Worm (Caenorhabditis elegans) whole organism, L3 larva: ENCODE data around the gene Y38C1BA.1.

ENCODE experiments used
- R02D3.7 ChIP-seq: fragments of 150-350 bp; optimal IDR thresholded peaks from 2 replicates; lab custom pipeline; 2014; ENCODE audit warnings: missing biosample characterization, missing genetic modification characterization
- ZK546.5 ChIP-seq: sonication (generic microtip); optimal IDR thresholded peaks from 2 replicates; lab custom pipeline; 2017; ENCODE audit warnings: missing biosample characterization, missing genetic modification characterization
- aly-2 ChIP-seq: fragments of 150-350 bp; optimal IDR thresholded peaks from 2 replicates; lab custom pipeline; 2014; ENCODE audit warnings: missing biosample characterization, missing genetic modification characterization
- ceh-82 ChIP-seq: fragments of 150-350 bp; optimal IDR thresholded peaks from 2 replicates; lab custom pipeline; 2014; ENCODE audit warnings: missing biosample characterization, missing genetic modification characterization
- ceh-9 ChIP-seq: sonication (generic microtip); optimal IDR thresholded peaks from 2 replicates; lab custom pipeline; 2018; ENCODE audit warnings: missing biosample characterization, missing genetic modification characterization
- daf-12 ChIP-seq: fragments of 150-350 bp; optimal IDR thresholded peaks from 2 replicates; lab custom pipeline; 2014; ENCODE audit warnings: missing biosample characterization, missing genetic modification reagents, missing genetic modification characterization
- jun-1 ChIP-seq: fragments of 150-350 bp; optimal IDR thresholded peaks from 2 replicates; lab custom pipeline; 2014; ENCODE audit warnings: missing biosample characterization, missing genetic modification reagents, missing genetic modification characterization
- lin-15B ChIP-seq: fragments of 150-350 bp; optimal IDR thresholded peaks from 2 replicates; lab custom pipeline; 2014; ENCODE audit warnings: missing biosample characterization, missing genetic modification characterization
- nhr-25 ChIP-seq: sonication (generic microtip); optimal IDR thresholded peaks from 2 replicates; lab custom pipeline; 2017; ENCODE audit warnings: missing biosample characterization, missing genetic modification characterization

DNA sequence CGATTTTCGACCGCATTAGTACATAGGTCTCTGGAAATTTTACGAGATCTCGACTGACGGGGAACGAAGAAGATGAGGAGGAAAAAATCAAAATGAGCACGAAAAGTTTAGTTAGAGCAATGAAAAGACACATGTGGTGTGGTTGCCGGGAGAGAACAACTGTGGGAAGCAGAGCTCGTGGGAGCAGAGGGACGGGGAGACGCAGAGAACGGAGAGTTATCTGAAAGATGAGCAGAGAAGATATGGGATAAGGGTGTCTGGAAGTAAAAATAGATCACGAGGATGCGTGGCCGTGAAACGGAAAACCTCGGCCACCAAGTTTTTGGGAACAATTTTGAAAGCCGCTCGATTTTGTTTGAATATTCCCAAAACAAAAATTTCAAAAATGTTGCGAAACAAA, 42.2 kb downstream of the Y38C1BA.1 start, which contains the start of gene Y41D4A.7:
- no peak for TF ChIP-seq daf-12
- TF ChIP-seq ceh-9 (tag; lab: Kevin White, UChicago) = no peak
- no peak for TF ChIP-seq ceh-82 (tag; lab: Kevin White, UChicago)
- TF ChIP-seq lin-15B (tag; lab: Kevin White, UChicago) = no peak
- TF ChIP-seq nhr-25 (tag; lab: Kevin White, UChicago) = no peak
- no peak for TF ChIP-seq R02D3.7
- TF ChIP-seq aly-2 = no peak
- TF ChIP-seq jun-1 (tag; lab: Kevin White, UChicago) = no peak
- no peak for TF ChIP-seq ZK546.5
